Fruit fly (Drosophila melanogaster) whole organism, embryonic: ENCODE results near the gene CG15914.

Experiments used
- Bgb ChIP-seq: fragments of 200-800 bp; sonication (Bioruptor generic); IDR thresholded peaks from 2 replicates; pipeline ENCODE4 v1.3.6; 2022; ENCODE audit warnings: missing biosample characterization, missing genetic modification characterization; ENCODE audit not compliant: partially characterized antibody
- CG10431 ChIP-seq: fragments of 200-800 bp; sonication (Bioruptor generic); optimal IDR thresholded peaks from 3 replicates; lab custom pipeline; 2018; ENCODE audit warnings: missing biosample characterization, mild to moderate bottlenecking, missing genetic modification characterization
- CG10565 ChIP-seq: fragments of 200-800 bp; sonication (Bioruptor generic); optimal IDR thresholded peaks from 3 replicates; lab custom pipeline; 2016; ENCODE audit warnings: missing biosample characterization, mild to moderate bottlenecking, missing genetic modification characterization
- CG11085 ChIP-seq: fragments of 200-800 bp; sonication (Bioruptor generic); IDR thresholded peaks from 2 replicates; pipeline ENCODE4 v1.3.6; 2022; ENCODE audit warnings: missing biosample characterization, missing genetic modification characterization
- CG11456 ChIP-seq: fragments of 200-800 bp; sonication (Bioruptor generic); IDR thresholded peaks from 3 replicates; pipeline ENCODE4 v1.3.6; 2022; ENCODE audit warnings: missing biosample characterization, missing genetic modification characterization
- CG12219 ChIP-seq: fragments of 200-800 bp; sonication (Bioruptor generic); optimal IDR thresholded peaks from 3 replicates; lab custom pipeline; 2018; ENCODE audit warnings: missing biosample characterization, mild to moderate bottlenecking, missing genetic modification characterization
- CG1647 ChIP-seq: fragments of 200-800 bp; sonication (Bioruptor generic); optimal IDR thresholded peaks from 3 replicates; lab custom pipeline; 2016; ENCODE audit warnings: missing biosample characterization, missing genetic modification characterization
- CG16815 ChIP-seq: fragments of 200-800 bp; sonication (Bioruptor generic); optimal IDR thresholded peaks from 3 replicates; lab custom pipeline; 2017; ENCODE audit warnings: missing biosample characterization, mild to moderate bottlenecking, missing genetic modification characterization
- CG17361 ChIP-seq: fragments of 200-800 bp; sonication (Bioruptor generic); IDR thresholded peaks from 3 replicates; pipeline ENCODE4 v1.3.6; 2022; ENCODE audit warnings: missing biosample characterization, missing genetic modification characterization
- CG17385 ChIP-seq: fragments of 200-800 bp; sonication (Bioruptor generic); optimal IDR thresholded peaks from 3 replicates; lab custom pipeline; 2018; ENCODE audit warnings: missing biosample characterization, mild to moderate bottlenecking, missing genetic modification characterization
- CG17612 ChIP-seq: fragments of 200-800 bp; sonication (Bioruptor generic); IDR thresholded peaks from 2 replicates; pipeline ENCODE4 v1.3.6; 2022; ENCODE audit warnings: missing biosample characterization, missing genetic modification characterization
- CG17802 ChIP-seq: fragments of 200-800 bp; sonication (Bioruptor generic); optimal IDR thresholded peaks from 2 replicates; lab custom pipeline; 2018; ENCODE audit warnings: missing biosample characterization, mild to moderate bottlenecking, missing genetic modification characterization, moderate library complexity
- CG1832 ChIP-seq: fragments of 200-800 bp; sonication (Bioruptor generic); optimal IDR thresholded peaks from 2 replicates; lab custom pipeline; 2017; ENCODE audit warnings: missing biosample characterization, mild to moderate bottlenecking, missing genetic modification characterization, inconsistent platforms
- CG2678 ChIP-seq: fragments of 200-800 bp; sonication (Bioruptor generic); optimal IDR thresholded peaks from 3 replicates; lab custom pipeline; 2019; ENCODE audit warnings: missing biosample characterization, mild to moderate bottlenecking, missing genetic modification characterization, moderate library complexity
- CG30403 ChIP-seq: fragments of 200-800 bp; sonication (Bioruptor generic); optimal IDR thresholded peaks from 3 replicates; lab custom pipeline; 2016; ENCODE audit warnings: missing biosample characterization, missing genetic modification characterization
- CG31224 ChIP-seq: fragments of 200-800 bp; sonication (Bioruptor generic); IDR thresholded peaks from 2 replicates; pipeline ENCODE4 v1.3.6; 2022; ENCODE audit warnings: missing biosample characterization, missing genetic modification characterization
- CG32532 ChIP-seq: fragments of 200-800 bp; sonication (Bioruptor generic); IDR thresholded peaks from 2 replicates; pipeline ENCODE4 v1.3.6; 2022; ENCODE audit warnings: missing biosample characterization, missing genetic modification characterization
- CG32767 ChIP-seq: fragments of 200-800 bp; sonication (Bioruptor generic); IDR thresholded peaks from 2 replicates; pipeline ENCODE4 v1.3.6; 2022; ENCODE audit warnings: missing biosample characterization, missing genetic modification characterization
- CG4328 ChIP-seq: fragments of 200-800 bp; sonication (Bioruptor generic); optimal IDR thresholded peaks from 3 replicates; lab custom pipeline; 2017; ENCODE audit warnings: missing biosample characterization, missing genetic modification reagents, missing genetic modification characterization
- CG43689 ChIP-seq: fragments of 200-800 bp; sonication (Bioruptor generic); IDR thresholded peaks from 2 replicates; pipeline ENCODE4 v1.3.6; 2022; ENCODE audit warnings: missing biosample characterization, missing genetic modification characterization
- CG6175 ChIP-seq: fragments of 200-800 bp; sonication (Bioruptor generic); IDR thresholded peaks from 3 replicates; pipeline ENCODE4 v1.3.6; 2022; ENCODE audit warnings: missing biosample characterization, missing genetic modification characterization
- CG6813 ChIP-seq: fragments of 200-800 bp; sonication (Bioruptor generic); optimal IDR thresholded peaks from 2 replicates; lab custom pipeline; 2017; ENCODE audit warnings: missing biosample characterization, missing genetic modification characterization, mild to moderate bottlenecking, moderate library complexity, missing genetic modification reagents
- CG6854 ChIP-seq: fragments of 200-800 bp; sonication (Bioruptor generic); optimal IDR thresholded peaks from 3 replicates; lab custom pipeline; 2017; ENCODE audit warnings: missing biosample characterization, mild to moderate bottlenecking, missing genetic modification characterization
- CG7271 ChIP-seq: fragments of 200-800 bp; sonication (Bioruptor generic); optimal IDR thresholded peaks from 2 replicates; lab custom pipeline; 2018; ENCODE audit warnings: missing biosample characterization, mild to moderate bottlenecking, missing genetic modification characterization, moderate library complexity
- CG7963 ChIP-seq: fragments of 200-800 bp; sonication (Bioruptor generic); IDR thresholded peaks from 3 replicates; pipeline ENCODE4 v1.3.6; 2022; ENCODE audit warnings: missing biosample characterization, missing genetic modification characterization; ENCODE audit not compliant: partially characterized antibody
- CG8765 ChIP-seq: fragments of 200-800 bp; sonication (Bioruptor generic); IDR thresholded peaks from 2 replicates; pipeline ENCODE4 v1.3.6; 2022; ENCODE audit warnings: missing biosample characterization, missing genetic modification characterization
- CG9876 ChIP-seq: fragments of 200-800 bp; sonication (Bioruptor generic); optimal IDR thresholded peaks from 2 replicates; lab custom pipeline; 2016; ENCODE audit warnings: missing biosample characterization, missing genetic modification characterization
- CTCF ChIP-seq: fragments of 200-800 bp; sonication (Bioruptor generic); optimal IDR thresholded peaks from 2 replicates; lab custom pipeline; 2017; ENCODE audit warnings: missing biosample characterization, mild to moderate bottlenecking, missing genetic modification characterization, moderate library complexity
- Dfd ChIP-seq, 2 experiments: fragments of >200 bp; optimal IDR thresholded peaks; 2 replicates each; lab custom pipeline; 2017; ENCODE audit warnings: missing biosample characterization in 2 of 2, missing genetic modification characterization in 2 of 2
- Ets97D ChIP-seq: fragments of 200-800 bp; sonication (Bioruptor generic); optimal IDR thresholded peaks from 3 replicates; lab custom pipeline; 2016; ENCODE audit warnings: missing biosample characterization, missing genetic modification characterization
- Hmr ChIP-seq: fragments of 200-800 bp; sonication (Bioruptor generic); optimal IDR thresholded peaks from 3 replicates; lab custom pipeline; 2017; ENCODE audit warnings: mild to moderate bottlenecking, missing biosample characterization, missing genetic modification reagents, missing genetic modification characterization
- Hmx ChIP-seq: fragments of 200-800 bp; sonication (Bioruptor generic); optimal IDR thresholded peaks from 2 replicates; lab custom pipeline; 2016; ENCODE audit warnings: missing biosample characterization, missing genetic modification characterization
- Hr3 ChIP-seq: fragments of 200-800 bp; sonication (Bioruptor generic); optimal IDR thresholded peaks from 3 replicates; lab custom pipeline; 2016; ENCODE audit warnings: missing biosample characterization, missing genetic modification characterization
- Hr39 ChIP-seq: fragments of >200 bp; optimal IDR thresholded peaks from 2 replicates; lab custom pipeline; 2017
- Oli ChIP-seq: fragments of 200-800 bp; sonication (Bioruptor generic); optimal IDR thresholded peaks from 2 replicates; lab custom pipeline; 2018; ENCODE audit warnings: missing biosample characterization, mild to moderate bottlenecking, missing genetic modification characterization, moderate library complexity
- Rx ChIP-seq: fragments of 200-800 bp; sonication (Bioruptor generic); IDR thresholded peaks from 2 replicates; pipeline ENCODE4 v1.3.6; 2022; ENCODE audit warnings: missing biosample characterization, missing genetic modification characterization
- ash1 ChIP-seq: fragments of 200-800 bp; sonication (Bioruptor generic); optimal IDR thresholded peaks from 2 replicates; lab custom pipeline; 2018; ENCODE audit warnings: missing biosample characterization, mild to moderate bottlenecking, missing genetic modification characterization
- bsh ChIP-seq, 2 experiments: fragments of 200-800 bp; sonication (Bioruptor generic); optimal IDR thresholded peaks; 2 replicates each; lab custom pipeline; 2017 to 2018; ENCODE audit warnings: mild to moderate bottlenecking in 2 of 2, missing biosample characterization in 2 of 2, missing genetic modification characterization in 2 of 2, moderate library complexity in 1 of 2
- corto ChIP-seq: fragments of 200-800 bp; sonication (Bioruptor generic); optimal IDR thresholded peaks from 2 replicates; lab custom pipeline; 2016; ENCODE audit warnings: missing biosample characterization, mild to moderate bottlenecking, missing genetic modification characterization, moderate library complexity
- crol ChIP-seq: fragments of 200-800 bp; sonication (Bioruptor generic); IDR thresholded peaks from 2 replicates; pipeline ENCODE4 v1.3.6; 2022; ENCODE audit warnings: missing biosample characterization, missing genetic modification characterization
- ewg ChIP-seq: fragments of 200-800 bp; sonication (Bioruptor generic); optimal IDR thresholded peaks from 3 replicates; lab custom pipeline; 2017; ENCODE audit warnings: mild to moderate bottlenecking, missing biosample characterization, missing genetic modification reagents, missing genetic modification characterization
- fd96Cb ChIP-seq: fragments of 200-800 bp; sonication (Bioruptor generic); optimal IDR thresholded peaks from 2 replicates; lab custom pipeline; 2018; ENCODE audit warnings: missing biosample characterization, mild to moderate bottlenecking, missing genetic modification characterization, moderate library complexity
- hkb ChIP-seq, 2 experiments: fragments of 200-800 bp in 1 of 2; fragments of >200 bp in 1 of 2; sonication (Bioruptor generic) in 1 of 2; IDR thresholded peaks in 1 of 2; optimal IDR thresholded peaks in 1 of 2; 2 replicates each; pipeline versions ENCODE4 v1.3.6 to Lab custom; 2017 to 2022; ENCODE audit warnings: missing biosample characterization in 1 of 2, missing genetic modification characterization in 1 of 2
- jing ChIP-seq: fragments of 200-800 bp; sonication (Bioruptor generic); optimal IDR thresholded peaks from 2 replicates; lab custom pipeline; 2018; ENCODE audit warnings: missing biosample characterization, mild to moderate bottlenecking, missing genetic modification characterization
- lab ChIP-seq: fragments of 200-800 bp; sonication (Bioruptor generic); optimal IDR thresholded peaks from 3 replicates; lab custom pipeline; 2017; ENCODE audit warnings: missing biosample characterization, missing genetic modification characterization, mild to moderate bottlenecking, moderate library complexity, missing genetic modification reagents
- lola ChIP-seq, 3 experiments: fragments of >200 bp in 2 of 3; fragments of 200-800 bp in 1 of 3; sonication (Bioruptor generic) in 1 of 3; optimal IDR thresholded peaks; 2 replicates each; lab custom pipeline; 2017 to 2019; ENCODE audit warnings: missing biosample characterization in 3 of 3, missing genetic modification characterization in 3 of 3, mild to moderate bottlenecking in 1 of 3, moderate library complexity in 1 of 3
- luna ChIP-seq: fragments of 200-800 bp; sonication (Bioruptor generic); optimal IDR thresholded peaks from 2 replicates; lab custom pipeline; 2016; ENCODE audit warnings: missing biosample characterization, missing genetic modification characterization
- sens ChIP-seq: fragments of 200-800 bp; sonication (Bioruptor generic); peaks from one replicate; lab custom pipeline; 2016; ENCODE audit warnings: missing biosample characterization, missing genetic modification characterization
- ttk ChIP-seq: fragments of 200-800 bp; sonication (Bioruptor generic); IDR thresholded peaks from 2 replicates; pipeline ENCODE4 v2.1.2; 2022; ENCODE audit warnings: missing biosample characterization, missing genetic modification characterization
- yki ChIP-seq: fragments of >200 bp; optimal IDR thresholded peaks from 3 replicates; lab custom pipeline; 2018

CG15914 gene

DNA sequence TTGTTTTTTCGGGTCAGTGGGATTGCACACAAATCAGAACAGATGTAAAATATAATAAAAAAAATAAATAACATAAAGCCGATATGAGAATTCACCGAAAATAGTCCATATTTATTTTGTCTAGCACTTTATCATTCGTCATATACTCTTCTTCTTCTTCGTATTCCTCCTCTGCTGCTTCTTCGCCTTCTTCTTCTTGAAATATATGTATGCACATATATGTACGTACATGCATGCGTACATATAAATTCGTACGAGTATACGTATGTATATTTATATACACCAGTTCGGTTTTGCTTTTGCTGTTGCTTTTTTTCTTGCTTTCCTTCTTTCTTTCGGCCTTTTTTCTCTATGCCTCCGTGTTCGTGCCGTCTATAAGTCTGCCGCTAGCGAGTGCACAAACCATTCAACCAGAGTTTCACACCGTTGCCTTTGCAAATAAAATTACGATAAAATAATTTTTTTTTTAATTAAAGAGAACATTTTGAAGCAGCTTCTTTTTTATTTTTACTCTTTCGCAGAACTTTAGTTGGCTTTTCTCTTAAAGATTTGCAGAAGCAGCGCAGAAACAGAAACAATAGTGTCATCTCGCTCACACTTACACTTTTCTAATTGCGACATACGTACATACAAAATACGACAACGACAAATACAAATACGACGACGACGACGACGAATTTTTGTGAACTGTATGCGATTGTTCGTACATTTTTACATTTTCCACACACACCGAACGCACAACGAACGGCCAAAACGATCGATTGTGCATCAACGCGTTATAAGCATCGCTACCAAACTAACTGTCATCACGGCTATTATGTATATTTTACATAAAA is 33.4 kb downstream of the CG15914 start (continued):
- TF ChIP-seq CG43689 (GFP tag; lab: Robert Waterston, UW), result no peak
- no peak for TF ChIP-seq CG30403
- TF ChIP-seq ttk (GFP tag; lab: Robert Waterston, UW), result no peak
- no peak for TF ChIP-seq CG9876
- TF ChIP-seq ewg (GFP tag; lab: Kevin White, UChicago), result no peak
- no peak for TF ChIP-seq Hmr
- TF ChIP-seq CG17361 (GFP tag; lab: Robert Waterston, UW), result no peak
- TF ChIP-seq CG31224 (GFP tag; lab: Robert Waterston, UW), result no peak
- TF ChIP-seq CG17612 (GFP tag; lab: Robert Waterston, UW), result no peak
- no peak for TF ChIP-seq fd96Cb (tag; lab: Kevin White, UChicago)
- TF ChIP-seq CG12219 (GFP tag; lab: Kevin White, UChicago), result no peak
- TF ChIP-seq CG17802 (tag; lab: Kevin White, UChicago), result no peak
- peak; percentile 99 for TF ChIP-seq CG17385
- TF ChIP-seq CG10431 (GFP tag; lab: Kevin White, UChicago), result peak; percentile 23
- peak; percentile 58 for TF ChIP-seq Bgb
- no peak for TF ChIP-seq lola (GFP tag; optimal IDR thresholded peaks at IDR 0.05; lab: Kevin White, UChicago)
- TF ChIP-seq CG7963, result no peak
- TF ChIP-seq CG6813 (GFP tag; lab: Kevin White, UChicago), result no peak
- TF ChIP-seq CG6854, result peak; percentile 7
- no peak for TF ChIP-seq Oli (tag; lab: Kevin White, UChicago)
- no peak for TF ChIP-seq CG6175 (GFP tag; lab: Robert Waterston, UW)
- no peak for TF ChIP-seq CG11456 (GFP tag; lab: Robert Waterston, UW)
- no peak for TF ChIP-seq yki (lab: Kevin White, UChicago)
- TF ChIP-seq CG10565 (GFP tag; lab: Kevin White, UChicago), result no peak
- TF ChIP-seq CG32532 (GFP tag; lab: Robert Waterston, UW), result no peak
- TF ChIP-seq CG7271, result no peak
- TF ChIP-seq ash1, result no peak
- TF ChIP-seq luna (GFP tag; lab: Kevin White, UChicago), result no peak
- TF ChIP-seq CG32767 (GFP tag; lab: Robert Waterston, UW), result peak; percentile 48; the same call in 1 of the 2 replicates
- TF ChIP-seq Dfd (GFP tag; optimal IDR thresholded peaks at IDR 0.05; lab: Kevin White, UChicago), result no peak
- peak; percentile 46 for TF ChIP-seq sens (GFP tag; lab: Kevin White, UChicago)
- TF ChIP-seq CG4328 (GFP tag; lab: Kevin White, UChicago), result no peak
- TF ChIP-seq bsh (GFP tag; optimal IDR thresholded peaks at IDR 0.05; lab: Kevin White, UChicago), result peak in 1 of 2 experiments; percentile 95
- TF ChIP-seq CG8765 (GFP tag; lab: Robert Waterston, UW), result no peak
- TF ChIP-seq hkb (optimal IDR thresholded peaks at IDR 0.05; lab: Kevin White, UChicago), result no peak
- no peak for TF ChIP-seq hkb (GFP tag; IDR thresholded peaks at IDR 0.05; lab: Robert Waterston, UW)
- no peak for TF ChIP-seq CG16815 (GFP tag; lab: Kevin White, UChicago)
- TF ChIP-seq CTCF (GFP tag; lab: Kevin White, UChicago), result peak; percentile 55
- TF ChIP-seq CG1832 (GFP tag; lab: Kevin White, UChicago), result no peak
- no peak for TF ChIP-seq jing
- no peak for TF ChIP-seq crol (GFP tag; lab: Robert Waterston, UW)
- peak; percentile 6 for TF ChIP-seq Ets97D (GFP tag; lab: Kevin White, UChicago)
- TF ChIP-seq Hr39 (lab: Kevin White, UChicago), result no peak
- TF ChIP-seq Hmx (GFP tag; lab: Kevin White, UChicago), result no peak
- TF ChIP-seq CG1647 (GFP tag; lab: Kevin White, UChicago), result no peak
- no peak for TF ChIP-seq CG2678
- TF ChIP-seq Hr3 (GFP tag; lab: Kevin White, UChicago), result no peak
- TF ChIP-seq lab (GFP tag; lab: Kevin White, UChicago), result no peak
- TF ChIP-seq CG11085 (GFP tag; lab: Robert Waterston, UW), result no peak
- no peak for TF ChIP-seq Rx
- TF ChIP-seq corto (GFP tag; lab: Kevin White, UChicago), result peak; percentile 10
